Worm (Caenorhabditis elegans) whole organism, young adult: ENCODE results near the gene C29A12.6.

Experiments used
- B0336.3 ChIP-seq: fragments of 200-800 bp; sonication (Bioruptor generic); IDR thresholded peaks from 2 replicates; pipeline ENCODE4 v1.3.6; 2022; ENCODE audit warnings: missing genetic modification characterization, missing compliant biosample characterization
- F10E7.11 ChIP-seq: sonication (generic microtip); optimal IDR thresholded peaks from 2 replicates; lab custom pipeline; 2017; ENCODE audit warnings: mild to moderate bottlenecking, missing genetic modification characterization, moderate library complexity, missing compliant biosample characterization
- F23B12.7 ChIP-seq: sonication (generic microtip); optimal IDR thresholded peaks from 2 replicates; lab custom pipeline; 2017; ENCODE audit warnings: missing genetic modification characterization, mild to moderate bottlenecking, missing compliant biosample characterization, antibody characterized with exemption, moderate library complexity; ENCODE audit not compliant: insufficient read depth
- F37B4.10 ChIP-seq: fragments of 200-800 bp; sonication (Bioruptor generic); IDR thresholded peaks from 2 replicates; pipeline ENCODE4 v1.3.6; 2022; ENCODE audit warnings: missing genetic modification characterization, missing compliant biosample characterization
- F49E8.2 ChIP-seq: sonication (generic microtip); optimal IDR thresholded peaks from 3 replicates; lab custom pipeline; 2017; ENCODE audit warnings: missing genetic modification characterization, mild to moderate bottlenecking, missing compliant biosample characterization, antibody characterized with exemption, moderate library complexity; ENCODE audit not compliant: insufficient read depth
- F52B5.7 ChIP-seq: sonication (generic microtip); optimal IDR thresholded peaks from 2 replicates; lab custom pipeline; 2016; ENCODE audit warnings: mild to moderate bottlenecking, missing genetic modification characterization, missing compliant biosample characterization
- F55B11.4 ChIP-seq: sonication (generic microtip); optimal IDR thresholded peaks from 2 replicates; lab custom pipeline; 2016; ENCODE audit warnings: missing compliant biosample characterization, missing genetic modification characterization, borderline replicate concordance; ENCODE audit not compliant: insufficient read depth
- Y53F4B.3 ChIP-seq: fragments of 200-800 bp; sonication (Bioruptor generic); IDR thresholded peaks from 2 replicates; pipeline ENCODE4 v1.3.6; 2022; ENCODE audit warnings: missing genetic modification reagents, missing genetic modification characterization, missing compliant biosample characterization
- Y56A3A.18 ChIP-seq: fragments of 200-800 bp; sonication (Bioruptor generic); IDR thresholded peaks from 2 replicates; pipeline ENCODE4 v1.3.6; 2022; ENCODE audit warnings: missing genetic modification reagents, missing genetic modification characterization, missing compliant biosample characterization
- Y79H2A.3 ChIP-seq: fragments of 200-800 bp; sonication (Bioruptor generic); conservative IDR thresholded peaks from 2 replicates; pipeline ENCODE4 v1.3.6; 2022; ENCODE audit warnings: missing genetic modification reagents, missing genetic modification characterization, missing compliant biosample characterization
- aptf-3 ChIP-seq: fragments of 200-800 bp; sonication (Bioruptor generic); IDR thresholded peaks from 2 replicates; pipeline ENCODE4 v1.3.6; 2022; ENCODE audit warnings: missing genetic modification characterization, missing compliant biosample characterization
- attf-3 ChIP-seq: fragments of 200-800 bp; sonication (Bioruptor generic); conservative IDR thresholded peaks from 2 replicates; pipeline ENCODE4 v1.3.6; 2022; ENCODE audit warnings: missing genetic modification reagents, missing genetic modification characterization, missing compliant biosample characterization
- attf-6 ChIP-seq: fragments of 200-800 bp; sonication (Bioruptor generic); IDR thresholded peaks from 2 replicates; pipeline ENCODE4 v1.3.6; 2022; ENCODE audit warnings: missing genetic modification reagents, missing genetic modification characterization, missing compliant biosample characterization
- bed-2 ChIP-seq: fragments of 200-800 bp; sonication (Bioruptor generic); IDR thresholded peaks from 2 replicates; pipeline ENCODE4 v1.3.6; 2022; ENCODE audit warnings: missing genetic modification reagents, missing genetic modification characterization, missing compliant biosample characterization
- ceh-27 ChIP-seq: fragments of 200-800 bp; sonication (Bioruptor generic); optimal IDR thresholded peaks from 2 replicates; lab custom pipeline; 2018; ENCODE audit warnings: mild to moderate bottlenecking, missing genetic modification characterization, moderate library complexity, missing compliant biosample characterization
- dox-1 ChIP-seq: fragments of 200-800 bp; sonication (Bioruptor generic); IDR thresholded peaks from 2 replicates; pipeline ENCODE4 v1.3.6; 2022; ENCODE audit warnings: missing genetic modification reagents, missing genetic modification characterization, missing compliant biosample characterization
- dpff-1 ChIP-seq: sonication (generic microtip); optimal IDR thresholded peaks from 2 replicates; lab custom pipeline; 2017; ENCODE audit warnings: mild to moderate bottlenecking, missing genetic modification characterization, missing compliant biosample characterization
- egl-18 ChIP-seq: fragments of 200-800 bp; sonication (Bioruptor generic); IDR thresholded peaks from 2 replicates; pipeline ENCODE4 v1.3.6; 2022; ENCODE audit warnings: missing genetic modification reagents, missing genetic modification characterization, missing compliant biosample characterization
- egrh-3 ChIP-seq: fragments of 200-800 bp; sonication (Bioruptor generic); IDR thresholded peaks from 2 replicates; pipeline ENCODE4 v1.3.6; 2022; ENCODE audit warnings: missing genetic modification reagents, missing genetic modification characterization, missing compliant biosample characterization
- him-1 ChIP-seq: sonication (generic microtip); optimal IDR thresholded peaks from 2 replicates; lab custom pipeline; 2016; ENCODE audit warnings: missing genotype, missing genetic modification reagents, missing genetic modification characterization, missing compliant biosample characterization
- hlh-12 ChIP-seq: sonication (generic microtip); optimal IDR thresholded peaks from 2 replicates; lab custom pipeline; 2016; ENCODE audit warnings: missing genetic modification characterization, missing compliant biosample characterization
- hrde-1 ChIP-seq: sonication (generic microtip); optimal IDR thresholded peaks from 2 replicates; lab custom pipeline; 2016; ENCODE audit warnings: missing genetic modification characterization, mild to moderate bottlenecking, missing compliant biosample characterization, moderate library complexity, missing genotype, missing genetic modification reagents, borderline replicate concordance
- let-607 ChIP-seq, 2 experiments: fragments of 200-800 bp in 1 of 2; sonication (Bioruptor generic) in 1 of 2; sonication (generic microtip) in 1 of 2; optimal IDR thresholded peaks; 2 replicates each; lab custom pipeline; 2016 to 2018; ENCODE audit warnings: mild to moderate bottlenecking in 2 of 2, missing compliant biosample characterization in 2 of 2, missing genetic modification characterization in 2 of 2, moderate library complexity in 2 of 2, missing genotype in 1 of 2
- lin-35 ChIP-seq, 3 experiments: fragments of 150-350 bp in 2 of 3; sonication (generic microtip) in 1 of 3; optimal IDR thresholded peaks; 2 replicates each; lab custom pipeline; 2014 to 2018; ENCODE audit warnings: missing biosample characterization in 3 of 3, missing genetic modification characterization in 3 of 3, missing genetic modification reagents in 3 of 3
- pbrm-1 ChIP-seq: fragments of 200-800 bp; sonication (Bioruptor generic); IDR thresholded peaks from 2 replicates; pipeline ENCODE4 v1.3.6; 2022; ENCODE audit warnings: missing genetic modification reagents, missing genetic modification characterization, missing compliant biosample characterization
- rcor-1 ChIP-seq: fragments of 200-800 bp; sonication (Bioruptor generic); IDR thresholded peaks from 2 replicates; pipeline ENCODE4 v1.3.6; 2022; ENCODE audit warnings: missing genetic modification reagents, missing genetic modification characterization, missing compliant biosample characterization
- sdz-38 ChIP-seq: sonication (generic microtip); optimal IDR thresholded peaks from 2 replicates; lab custom pipeline; 2016; ENCODE audit warnings: missing genotype, missing genetic modification characterization, missing compliant biosample characterization
- sea-2 ChIP-seq: fragments of 200-800 bp; sonication (Bioruptor generic); IDR thresholded peaks from 2 replicates; pipeline ENCODE4 v1.3.6; 2022; ENCODE audit warnings: missing genetic modification characterization, missing compliant biosample characterization
- snpc-1.3 ChIP-seq: sonication (generic microtip); optimal IDR thresholded peaks from 2 replicates; lab custom pipeline; 2017; ENCODE audit warnings: missing genetic modification characterization, mild to moderate bottlenecking, missing compliant biosample characterization, antibody characterized with exemption, moderate library complexity, missing genotype, missing genetic modification reagents; ENCODE audit not compliant: insufficient read depth
- snpc-3.4 ChIP-seq: sonication (generic microtip); optimal IDR thresholded peaks from 2 replicates; lab custom pipeline; 2017; ENCODE audit warnings: missing genetic modification characterization, mild to moderate bottlenecking, missing compliant biosample characterization, antibody characterized with exemption, moderate library complexity, missing genotype, missing genetic modification reagents
- snpc-4 ChIP-seq, 5 experiments: fragments of 150-350 bp in 1 of 5; sonication (generic microtip) in 4 of 5; optimal IDR thresholded peaks; 2 replicates each; lab custom pipeline; 2014 to 2018; ENCODE audit warnings: missing genetic modification characterization in 5 of 5, missing biosample characterization in 3 of 5, antibody characterized with exemption in 2 of 5, mild to moderate bottlenecking in 2 of 5, missing compliant biosample characterization in 2 of 5, missing genotype in 2 of 5, moderate library complexity in 2 of 5, missing genetic modification reagents in 1 of 5
- tbx-9 ChIP-seq: sonication (generic microtip); optimal IDR thresholded peaks from 2 replicates; lab custom pipeline; 2016; ENCODE audit warnings: borderline replicate concordance, missing genetic modification characterization, inconsistent platforms, missing compliant biosample characterization
- unc-62 ChIP-seq: fragments of 150-350 bp; optimal IDR thresholded peaks from 2 replicates; lab custom pipeline; 2014; ENCODE audit warnings: missing biosample characterization, missing genetic modification reagents, missing genetic modification characterization
- ztf-22 ChIP-seq: fragments of 200-800 bp; sonication (Bioruptor generic); optimal IDR thresholded peaks from 2 replicates; lab custom pipeline; 2018; ENCODE audit warnings: mild to moderate bottlenecking, missing genetic modification characterization, moderate library complexity, missing compliant biosample characterization
- ztf-26 ChIP-seq: sonication (generic microtip); optimal IDR thresholded peaks from 2 replicates; lab custom pipeline; 2017; ENCODE audit warnings: missing genetic modification characterization, missing compliant biosample characterization
- ztf-28 ChIP-seq: fragments of 200-800 bp; sonication (Bioruptor generic); IDR thresholded peaks from 2 replicates; pipeline ENCODE4 v1.3.6; 2022; ENCODE audit warnings: missing genetic modification reagents, missing genetic modification characterization, missing compliant biosample characterization
- ztf-6 ChIP-seq: fragments of 200-800 bp; sonication (Bioruptor generic); IDR thresholded peaks from 2 replicates; pipeline ENCODE4 v1.3.6; 2022; ENCODE audit warnings: missing genetic modification reagents, missing genetic modification characterization, missing compliant biosample characterization

Gene C29A12.6

DNA sequence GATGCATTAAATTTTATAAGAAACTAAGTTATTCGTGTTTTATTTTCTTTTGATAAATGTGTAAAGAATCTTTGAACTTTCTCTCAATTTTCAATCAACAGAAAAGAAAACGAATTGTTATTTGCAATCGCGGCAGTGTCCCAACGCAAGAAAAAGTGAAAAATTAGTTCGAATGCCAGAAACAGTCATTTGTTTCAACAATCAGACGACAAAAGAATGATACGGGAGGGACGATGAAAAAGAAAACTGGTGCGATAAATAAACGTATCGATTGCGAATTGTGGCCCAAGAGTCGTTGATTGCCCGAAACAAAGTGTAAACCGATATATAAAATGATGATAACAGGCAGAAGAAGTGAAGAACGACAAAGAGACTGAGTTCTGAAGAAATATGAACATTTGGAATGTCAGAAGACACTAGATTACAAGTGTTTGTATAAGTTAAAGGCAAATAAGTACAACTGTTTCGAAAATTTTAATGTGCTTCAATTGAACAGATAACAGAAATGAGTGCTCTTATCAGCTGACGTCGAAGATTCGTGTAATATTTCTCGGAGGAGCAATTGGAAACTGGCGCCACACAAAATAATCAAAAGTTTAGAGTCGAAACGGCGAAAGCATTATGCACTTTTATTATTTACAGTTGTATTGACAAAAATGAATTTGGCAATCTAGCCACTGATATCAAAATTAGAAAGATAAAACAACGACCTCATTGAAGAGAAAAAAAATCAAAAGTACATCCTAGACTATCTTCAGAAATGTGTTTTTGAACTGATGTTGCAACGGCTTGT is 31.0 kb downstream of the C29A12.6 start (continued):
- TF ChIP-seq snpc-1.3 (tag; lab: Kevin White, UChicago) (no peak), hrde-1 (tag; lab: Kevin White, UChicago) (no peak), bed-2 (GFP tag; lab: Robert Waterston, UW) (no peak), ztf-22 (GFP tag; lab: Kevin White, UChicago) (peak; percentile 25)
- TF ChIP-seq, all 124 proteins: peak for 2

DNA sequence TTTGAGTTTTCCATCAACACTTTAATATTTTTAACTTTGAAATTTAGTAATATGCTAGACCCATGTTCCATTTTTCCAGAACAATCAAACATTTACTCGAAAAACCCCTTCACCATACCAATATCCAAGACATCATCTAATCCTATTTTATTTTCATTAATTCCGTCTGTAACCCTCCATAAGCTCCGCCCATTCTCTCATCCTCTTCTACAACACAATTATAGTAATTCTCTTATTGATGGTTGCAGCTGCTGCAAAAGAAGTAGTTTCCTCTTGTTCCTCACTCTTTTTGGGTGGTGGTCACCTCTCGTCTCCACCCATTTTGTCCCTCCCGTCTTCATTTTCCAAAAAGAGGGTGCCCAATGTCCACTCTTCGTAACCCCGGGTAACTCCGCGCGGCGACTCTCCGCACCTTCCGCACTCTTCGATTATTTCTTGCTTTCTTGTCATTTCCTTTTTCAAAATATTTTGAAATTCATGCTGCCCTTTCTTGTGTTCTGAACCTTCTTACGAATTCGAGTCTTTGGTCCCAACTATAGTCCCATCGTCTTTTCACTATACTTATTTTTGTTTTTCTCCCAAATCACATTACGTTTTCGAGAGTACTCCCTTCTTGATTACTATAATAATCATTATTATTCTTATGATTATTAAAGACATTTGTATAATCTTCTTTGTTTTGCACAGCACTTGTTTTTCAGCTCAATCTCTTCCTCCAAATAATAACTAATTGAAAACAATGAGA is 33.3 kb downstream of the C29A12.6 start, which contains the start of gene F32D8.1:
TSS of gene F32D8.1 (plus strand) at position 695 of the 745 bp plus-strand sequence.
- TF ChIP-seq hlh-12 (tag; lab: Kevin White, UChicago) (no peak), ztf-28 (no peak), F55B11.4 (tag; lab: Kevin White, UChicago) (no peak), dpff-1 (no peak), F37B4.10 (GFP tag; lab: Robert Waterston, UW) (no peak), B0336.3 (GFP tag; lab: Robert Waterston, UW) (no peak), attf-6 (GFP tag; lab: Robert Waterston, UW) (no peak), Y53F4B.3 (GFP tag; lab: Robert Waterston, UW) (no peak), Y56A3A.18 (GFP tag; lab: Robert Waterston, UW) (no peak), aptf-3 (GFP tag; lab: Robert Waterston, UW) (no peak), F49E8.2 (no peak), ztf-26 (tag; lab: Kevin White, UChicago) (no peak), ceh-27 (GFP tag; lab: Kevin White, UChicago) (no peak), snpc-3.4 (tag; lab: Kevin White, UChicago) (no peak), unc-62 (GFP tag; lab: Kevin White, UChicago) (no peak), him-1 (tag; lab: Kevin White, UChicago) (no peak)
- TF ChIP-seq, all 124 proteins: peak for 0

DNA sequence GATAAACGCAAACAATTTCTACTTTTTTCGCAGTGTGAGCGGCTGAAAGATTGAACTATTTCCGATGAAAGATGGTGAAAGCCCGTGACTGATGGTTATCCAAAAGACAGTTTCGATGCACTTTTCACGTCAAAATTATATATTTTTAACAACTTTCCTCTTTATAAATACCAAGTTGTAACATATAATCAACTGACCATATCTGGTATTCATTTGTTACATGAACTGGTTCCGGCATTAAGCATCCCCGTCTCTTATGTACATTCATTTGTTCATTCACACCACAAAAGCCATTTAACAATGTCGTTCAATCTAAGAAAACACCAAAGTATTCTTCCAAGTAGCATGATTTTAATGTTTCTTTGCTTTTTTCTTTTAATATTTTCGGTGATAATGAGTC is 36.5 kb downstream of the C29A12.6 start, which contains the start of gene F32D8.2:
TSS of gene F32D8.2 (plus strand) at position 301 of the 400 bp plus-strand sequence.
- TF ChIP-seq F52B5.7 (no peak), sea-2 (GFP tag; lab: Robert Waterston, UW) (no peak), tbx-9 (tag; lab: Kevin White, UChicago) (no peak), attf-3 (GFP tag; lab: Robert Waterston, UW) (no peak), sdz-38 (tag; lab: Kevin White, UChicago) (no peak), ztf-6 (no peak), dox-1 (no peak), Y79H2A.3 (GFP tag; lab: Robert Waterston, UW) (no peak), egl-18 (GFP tag; lab: Robert Waterston, UW) (no peak), let-607 (tag; optimal IDR thresholded peaks at IDR 0.05; lab: Kevin White, UChicago) (no peak), egrh-3 (GFP tag; lab: Robert Waterston, UW) (no peak), rcor-1 (GFP tag; lab: Robert Waterston, UW) (no peak), pbrm-1 (GFP tag; lab: Robert Waterston, UW) (no peak), snpc-4 (GFP tag; optimal IDR thresholded peaks at IDR 0.05; lab: Kevin White, UChicago) (no peak), snpc-4 (tag; optimal IDR thresholded peaks at IDR 0.05; lab: Kevin White, UChicago) (no peak), F23B12.7 (tag; lab: Kevin White, UChicago) (no peak), lin-35 (GFP tag; optimal IDR thresholded peaks at IDR 0.05; lab: Kevin White, UChicago) (no peak), him-1 (tag; lab: Kevin White, UChicago) (no peak), hlh-12 (tag; lab: Kevin White, UChicago) (no peak), F10E7.11 (tag; lab: Kevin White, UChicago) (no peak)
